Worm (Caenorhabditis elegans) whole organism, young adult: ENCODE measurements around the gene F26A1.3.

Experiments used
- nfya-1 ChIP-seq: sonication (generic microtip); optimal IDR thresholded peaks from 2 replicates; lab custom pipeline; 2017; ENCODE audit warnings: antibody characterized with exemption, missing compliant biosample characterization, missing genetic modification characterization, borderline replicate concordance; ENCODE audit not compliant: insufficient read depth
- pha-4 ChIP-seq: fragments of 150-350 bp; sonication (generic microtip); optimal IDR thresholded peaks from 2 replicates; lab custom pipeline; 2014; ENCODE audit warnings: missing biosample characterization, missing genetic modification reagents, missing genetic modification characterization

ce11 chrIII:4802707-4803106 lies 24.0 kb upstream of the F26A1.3 start, which contains the start of gene metl-5:
- no peak for TF ChIP-seq nfya-1
- no peak for TF ChIP-seq pha-4 (tag; lab: Kevin White, UChicago)
